Fruit fly (Drosophila melanogaster) whole organism, embryonic: ENCODE data around the gene CG15643.

Experiments used
- ATbp ChIP-seq: fragments of 200-800 bp; sonication (Bioruptor generic); optimal IDR thresholded peaks from 2 replicates; lab custom pipeline; 2017; ENCODE audit warnings: missing biosample characterization, mild to moderate bottlenecking, missing genetic modification characterization, missing genetic modification reagents
- BtbVII ChIP-seq: fragments of 200-800 bp; sonication (Bioruptor generic); optimal IDR thresholded peaks from 3 replicates; lab custom pipeline; 2017; ENCODE audit warnings: missing biosample characterization, mild to moderate bottlenecking, missing genetic modification characterization
- CG14050 ChIP-seq: fragments of 200-800 bp; sonication (Bioruptor generic); IDR thresholded peaks from 3 replicates; pipeline ENCODE4 v1.3.6; 2022; ENCODE audit warnings: missing biosample characterization, missing genetic modification characterization
- CG14710 ChIP-seq: fragments of 200-800 bp; sonication (Bioruptor generic); optimal IDR thresholded peaks from 3 replicates; lab custom pipeline; 2019; ENCODE audit warnings: missing biosample characterization, mild to moderate bottlenecking, missing genetic modification characterization, moderate library complexity
- CG15269 ChIP-seq: fragments of 200-800 bp; sonication (Bioruptor generic); optimal IDR thresholded peaks from 2 replicates; lab custom pipeline; 2018; ENCODE audit warnings: missing biosample characterization, mild to moderate bottlenecking, missing genetic modification characterization, moderate library complexity
- CG2678 ChIP-seq: fragments of 200-800 bp; sonication (Bioruptor generic); optimal IDR thresholded peaks from 3 replicates; lab custom pipeline; 2019; ENCODE audit warnings: missing biosample characterization, mild to moderate bottlenecking, missing genetic modification characterization, moderate library complexity
- CG3065 ChIP-seq: fragments of 200-800 bp; sonication (Bioruptor generic); optimal IDR thresholded peaks from 2 replicates; lab custom pipeline; 2016; ENCODE audit warnings: missing biosample characterization, missing genetic modification characterization
- CG3163 ChIP-seq: fragments of 200-800 bp; sonication (Bioruptor generic); optimal IDR thresholded peaks from 3 replicates; lab custom pipeline; 2016; ENCODE audit warnings: missing biosample characterization, missing genetic modification characterization
- CG4854 ChIP-seq: fragments of 200-800 bp; sonication (Bioruptor generic); optimal IDR thresholded peaks from 2 replicates; lab custom pipeline; 2016; ENCODE audit warnings: missing biosample characterization, missing genetic modification characterization, inconsistent platforms
- CG8359 ChIP-seq: fragments of 200-800 bp; sonication (Bioruptor generic); optimal IDR thresholded peaks from 2 replicates; lab custom pipeline; 2017; ENCODE audit warnings: missing biosample characterization, mild to moderate bottlenecking, missing genetic modification characterization, borderline replicate concordance
- CoRest ChIP-seq: fragments of 200-800 bp; sonication (Bioruptor generic); optimal IDR thresholded peaks from 3 replicates; lab custom pipeline; 2018; ENCODE audit warnings: missing biosample characterization, mild to moderate bottlenecking, missing genetic modification characterization, moderate library complexity
- Deaf1 ChIP-seq: fragments of 200-800 bp; optimal IDR thresholded peaks from 3 replicates; lab custom pipeline; 2019; ENCODE audit warnings: missing biosample characterization, mild to moderate bottlenecking, missing genetic modification characterization, moderate library complexity
- Ets65A ChIP-seq: fragments of 200-800 bp; sonication (Bioruptor generic); peaks from one replicate; lab custom pipeline; 2016; ENCODE audit warnings: missing biosample characterization, missing genetic modification characterization
- Fer1 ChIP-seq: fragments of 200-800 bp; sonication (Bioruptor generic); optimal IDR thresholded peaks from 2 replicates; lab custom pipeline; 2017; ENCODE audit warnings: missing biosample characterization, mild to moderate bottlenecking, missing genetic modification characterization
- HLH3B ChIP-seq: fragments of 200-800 bp; sonication (Bioruptor generic); IDR thresholded peaks from 2 replicates; pipeline ENCODE4 v1.3.6; 2022; ENCODE audit warnings: missing biosample characterization, missing genetic modification characterization
- Hr3 ChIP-seq: fragments of 200-800 bp; sonication (Bioruptor generic); optimal IDR thresholded peaks from 3 replicates; lab custom pipeline; 2016; ENCODE audit warnings: missing biosample characterization, missing genetic modification characterization
- Med ChIP-seq: fragments of 200-800 bp; sonication (Bioruptor generic); peaks from one replicate; lab custom pipeline; 2016; ENCODE audit warnings: missing biosample characterization, missing genetic modification characterization, mild to moderate bottlenecking, inconsistent platforms, moderate library complexity
- Mes4 ChIP-seq: fragments of 200-800 bp; sonication (Bioruptor generic); optimal IDR thresholded peaks from 2 replicates; lab custom pipeline; 2016; ENCODE audit warnings: missing biosample characterization, missing genetic modification characterization
- Oaz ChIP-seq: fragments of 200-800 bp; sonication (Bioruptor generic); IDR thresholded peaks from 2 replicates; pipeline ENCODE4 v1.3.6; 2022; ENCODE audit warnings: missing biosample characterization, missing genetic modification characterization
- Sox100B ChIP-seq: fragments of 200-800 bp; sonication (Bioruptor generic); optimal IDR thresholded peaks from 3 replicates; lab custom pipeline; 2018; ENCODE audit warnings: missing biosample characterization, mild to moderate bottlenecking, missing genetic modification characterization
- TFAM ChIP-seq: fragments of 200-800 bp; sonication (Bioruptor generic); optimal IDR thresholded peaks from 2 replicates; lab custom pipeline; 2017; ENCODE audit warnings: missing biosample characterization, missing genetic modification characterization, inconsistent platforms
- cg ChIP-seq: fragments of 200-800 bp; sonication (Bioruptor generic); optimal IDR thresholded peaks from 3 replicates; lab custom pipeline; 2019; ENCODE audit warnings: missing biosample characterization, mild to moderate bottlenecking, missing genetic modification characterization, moderate library complexity
- cwo ChIP-seq: fragments of 200-800 bp; sonication (Bioruptor generic); optimal IDR thresholded peaks from 3 replicates; lab custom pipeline; 2017; ENCODE audit warnings: missing biosample characterization, missing genetic modification characterization, mild to moderate bottlenecking, moderate library complexity, missing genetic modification reagents
- exex ChIP-seq: fragments of 200-800 bp; sonication (Bioruptor generic); optimal IDR thresholded peaks from 4 replicates; lab custom pipeline; 2018; ENCODE audit warnings: missing biosample characterization, mild to moderate bottlenecking, missing genetic modification characterization, moderate library complexity
- jigr1 ChIP-seq: fragments of 200-800 bp; sonication (Bioruptor generic); IDR thresholded peaks from 3 replicates; pipeline ENCODE4 v1.3.6; 2022; ENCODE audit warnings: missing biosample characterization, missing genetic modification characterization
- nerfin-2 ChIP-seq: fragments of 200-800 bp; sonication (Bioruptor generic); IDR thresholded peaks from 2 replicates; pipeline ENCODE4 v1.3.6; 2022; ENCODE audit warnings: missing biosample characterization, missing genetic modification characterization; ENCODE audit not compliant: partially characterized antibody
- onecut ChIP-seq: fragments of 200-800 bp; sonication (Bioruptor generic); IDR thresholded peaks from 2 replicates; pipeline ENCODE4 v1.3.6; 2022; ENCODE audit warnings: missing biosample characterization, missing genetic modification characterization
- otp ChIP-seq: fragments of 200-800 bp; sonication (Bioruptor generic); IDR thresholded peaks from 3 replicates; pipeline ENCODE4, ENCODE4 v1.3.6; 2022; ENCODE audit warnings: missing biosample characterization, missing genetic modification characterization
- pita ChIP-seq: fragments of 200-800 bp; sonication (Bioruptor generic); optimal IDR thresholded peaks from 2 replicates; lab custom pipeline; 2017; ENCODE audit warnings: missing biosample characterization, mild to moderate bottlenecking, missing genetic modification characterization
- prd ChIP-seq, 3 experiments: fragments of >200 bp in 2 of 3; fragments of 200-800 bp in 1 of 3; sonication (Bioruptor generic) in 1 of 3; optimal IDR thresholded peaks in 2 of 3; IDR thresholded peaks in 1 of 3; 2 replicates in 2 of 3; 3 replicates in 1 of 3; pipeline versions ENCODE4 v1.3.6 to Lab custom; 2017 to 2022; ENCODE audit warnings: missing biosample characterization in 1 of 3, missing genetic modification characterization in 1 of 3
- scrt ChIP-seq: fragments of 200-800 bp; sonication (Bioruptor generic); optimal IDR thresholded peaks from 2 replicates; lab custom pipeline; 2018; ENCODE audit warnings: missing biosample characterization, mild to moderate bottlenecking, missing genetic modification characterization, moderate library complexity
- sisA ChIP-seq: fragments of 200-800 bp; sonication (Bioruptor generic); IDR thresholded peaks from 2 replicates; pipeline ENCODE4 v1.3.6; 2022; ENCODE audit warnings: missing biosample characterization, missing genetic modification characterization
- slp2 ChIP-seq: fragments of 200-800 bp; sonication (Bioruptor generic); optimal IDR thresholded peaks from 2 replicates; lab custom pipeline; 2016; ENCODE audit warnings: missing biosample characterization, missing genetic modification characterization
- sug ChIP-seq: fragments of 200-800 bp; optimal IDR thresholded peaks from 2 replicates; lab custom pipeline; 2019; ENCODE audit warnings: missing biosample characterization, mild to moderate bottlenecking, missing genetic modification characterization, moderate library complexity
- tin ChIP-seq: fragments of 200-800 bp; sonication (Bioruptor generic); optimal IDR thresholded peaks from 3 replicates; lab custom pipeline; 2016; ENCODE audit warnings: missing biosample characterization, missing genetic modification characterization
- usp ChIP-seq: fragments of >200 bp; optimal IDR thresholded peaks from 2 replicates; lab custom pipeline; 2017; ENCODE audit warnings: missing biosample characterization, missing genetic modification characterization
- vfl ChIP-seq: fragments of 200-800 bp; sonication (Bioruptor generic); optimal IDR thresholded peaks from 2 replicates; lab custom pipeline; 2016; ENCODE audit warnings: missing biosample characterization, missing genetic modification characterization
- zen ChIP-seq: fragments of 200-800 bp; sonication (Bioruptor generic); optimal IDR thresholded peaks from 3 replicates; lab custom pipeline; 2018; ENCODE audit warnings: missing biosample characterization, mild to moderate bottlenecking, missing genetic modification characterization, moderate library complexity

Gene CG15643

dm6 chrX:15617916-15618315 is 46.0 kb upstream of the CG15643 start (continued):
- no peak for TF ChIP-seq onecut (GFP tag; lab: Robert Waterston, UW)
- peak; percentile 26 for TF ChIP-seq CoRest (tag; lab: Kevin White, UChicago)
- no peak for TF ChIP-seq Fer1 (GFP tag; lab: Kevin White, UChicago)
- TF ChIP-seq tin, result no peak
- TF ChIP-seq pita, result no peak
- no peak for TF ChIP-seq jigr1 (GFP tag; lab: Robert Waterston, UW)
- no peak for TF ChIP-seq slp2 (GFP tag; lab: Kevin White, UChicago)
- no peak for TF ChIP-seq TFAM (GFP tag; lab: Kevin White, UChicago)
- TF ChIP-seq Oaz (GFP tag; lab: Robert Waterston, UW), result no peak
- peak; percentile 67; the same call in 1 of the 3 replicates for TF ChIP-seq otp (GFP tag; lab: Robert Waterston, UW)
- no peak for TF ChIP-seq CG4854
- no peak for TF ChIP-seq cg (GFP tag; lab: Kevin White, UChicago)
- TF ChIP-seq CG14710 (tag; lab: Kevin White, UChicago), result peak; percentile 17
- TF ChIP-seq zen, result peak; percentile 49
- TF ChIP-seq nerfin-2 (GFP tag; lab: Robert Waterston, UW), result no peak
- TF ChIP-seq sisA (GFP tag; lab: Robert Waterston, UW), result peak; percentile 30; the same call in 1 of the 2 replicates
- TF ChIP-seq sug (tag; lab: Kevin White, UChicago), result no peak
- TF ChIP-seq Mes4 (GFP tag; lab: Kevin White, UChicago), result no peak
- TF ChIP-seq prd (optimal IDR thresholded peaks at IDR 0.05; lab: Kevin White, UChicago), result no peak
- peak; percentile 74 for TF ChIP-seq prd (GFP tag; IDR thresholded peaks at IDR 0.05; lab: Robert Waterston, UW)
- TF ChIP-seq CG3065, result no peak
- TF ChIP-seq, all 482 proteins: peak for 111

- TF ChIP-seq ATbp (GFP tag; lab: Kevin White, UChicago) (no peak), HLH3B (no peak), CG14050 (GFP tag; lab: Robert Waterston, UW) (peak; percentile 51; the same call in 1 of the 3 replicates), cwo (GFP tag; lab: Kevin White, UChicago) (peak; percentile 62), Sox100B (GFP tag; lab: Kevin White, UChicago) (no peak), CG15269 (peak; percentile 1), scrt (GFP tag; lab: Kevin White, UChicago) (no peak), exex (tag; lab: Kevin White, UChicago) (peak; percentile 30), Ets65A (GFP tag; lab: Kevin White, UChicago) (no peak), sug (tag; lab: Kevin White, UChicago) (peak; percentile 35), vfl (GFP tag; lab: Kevin White, UChicago) (no peak), BtbVII (GFP tag; lab: Kevin White, UChicago) (no peak), Deaf1 (tag; lab: Kevin White, UChicago) (peak; percentile 4), Med (GFP tag; lab: Kevin White, UChicago) (peak; percentile 75), CG2678 (tag; lab: Kevin White, UChicago) (peak; percentile 15)
Observed at dm6 chrX:15616532-15616931, 44.6 kb upstream of the CG15643 start.

dm6 chrX:15616018-15616417 is 44.1 kb upstream of the CG15643 start:
- no peak for TF ChIP-seq Hr3
- peak; percentile 98 for TF ChIP-seq CG8359
- TF ChIP-seq usp, result no peak
- TF ChIP-seq CG3163, result no peak
- TF ChIP-seq, all 482 proteins: peak for 1
